Fruit fly (Drosophila melanogaster) whole organism: ENCODE data around the gene SecS.

Source experiments
- Dll ChIP-seq: fragments of >200 bp; optimal IDR thresholded peaks from 2 replicates; lab custom pipeline; 2017
- usp ChIP-seq: fragments of >200 bp; optimal IDR thresholded peaks from 2 replicates; lab custom pipeline; 2017; ENCODE audit warnings: missing biosample characterization, missing genetic modification characterization, mixed read lengths

DNA sequence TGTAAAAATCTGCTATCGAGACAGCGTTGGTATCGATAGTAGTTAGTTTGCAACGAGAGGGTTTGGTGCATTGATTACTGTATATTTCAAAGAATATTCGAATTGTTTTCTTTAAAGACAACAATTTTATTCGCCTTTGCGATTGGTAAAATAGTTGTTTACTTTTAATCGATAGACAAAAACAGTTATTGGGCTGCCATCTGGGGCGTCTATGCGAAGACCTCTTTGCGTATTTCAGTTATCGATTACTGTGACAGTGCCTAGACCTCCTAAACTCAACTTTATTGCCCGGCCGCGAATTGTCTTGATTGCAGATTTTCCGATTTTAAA lies 11.8 kb downstream of the SecS start, which contains the start of gene Atu:
- TF ChIP-seq usp (GFP tag; lab: Kevin White, UChicago) (no peak), Dll (lab: Kevin White, UChicago) (no peak)
